Worm (Caenorhabditis elegans): ENCODE data around the gene mnp-1.
A peak's percentile ranks its signal among the peaks of the same experiment; 100 is the strongest.

mnp-1 gene

DNA sequence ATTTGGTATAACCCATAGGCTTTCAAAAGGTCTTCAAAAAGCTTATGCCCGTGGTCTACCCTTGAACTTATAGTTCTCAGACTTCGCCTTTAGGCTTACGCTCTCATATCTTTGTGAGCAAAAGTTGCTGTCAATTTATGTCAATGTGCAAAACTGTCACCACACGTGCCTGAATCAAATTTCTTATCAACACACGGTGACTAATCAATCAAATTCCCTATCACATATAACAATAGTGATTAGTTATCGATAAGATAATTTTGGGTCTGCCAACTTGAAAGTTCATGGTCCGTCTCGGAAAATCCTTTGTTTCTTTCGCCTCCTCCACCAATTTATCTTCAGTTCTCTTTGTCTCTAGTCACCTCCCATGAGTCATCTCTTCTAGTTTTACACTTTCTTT, 1.0 kb downstream of the mnp-1 start:
- TF ChIP-seq elt-2 (tag; optimal IDR thresholded peaks at IDR 0.05) (peak; percentile 27), C34B4.2 (tag; optimal IDR thresholded peaks at IDR 0.05) (no peak)

DNA sequence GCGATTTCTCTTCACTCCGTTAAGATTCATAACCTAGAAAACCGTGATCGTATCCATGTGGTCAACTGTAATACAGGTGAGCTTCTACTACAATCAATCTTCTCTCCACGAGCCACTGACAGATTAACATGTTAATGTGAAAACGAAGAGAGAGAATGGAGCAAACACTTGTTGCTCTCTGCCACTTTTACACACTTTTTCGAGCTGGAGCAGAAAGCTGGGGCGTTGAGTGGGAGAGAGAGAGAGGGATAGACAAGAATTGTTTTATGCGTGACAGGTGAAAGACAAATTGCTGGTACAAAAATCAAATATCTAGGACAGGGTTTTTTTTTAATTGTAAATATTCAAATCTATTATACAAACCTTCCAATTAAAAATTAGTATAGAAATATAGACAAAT, 2.0 kb downstream of the mnp-1 start:
- peak in 1 of 2 experiments; percentile 7 for TF ChIP-seq mdl-1 (tag; optimal IDR thresholded peaks at IDR 0.05)
- TF ChIP-seq fos-1 (tag; optimal IDR thresholded peaks at IDR 0.05) = no peak
- no peak for TF ChIP-seq mep-1 (tag; optimal IDR thresholded peaks at IDR 0.05)
- peak; percentile 64 for TF ChIP-seq rnt-1 (tag; optimal IDR thresholded peaks at IDR 0.05)
- TF ChIP-seq elt-2 (tag; optimal IDR thresholded peaks at IDR 0.05) = no peak
- peak; percentile 34 for TF ChIP-seq unc-130 (tag; optimal IDR thresholded peaks at IDR 0.05)
- TF ChIP-seq isw-1 (GFP tag; IDR thresholded peaks at IDR 0.05) = no peak
- TF ChIP-seq lsy-2 (tag; optimal IDR thresholded peaks at IDR 0.05) = peak in 1 of 2 experiments; percentile 4
- no peak for TF ChIP-seq hlh-17 (GFP tag; optimal IDR thresholded peaks at IDR 0.05; ENCODE audit: borderline replicate concordance)
- TF ChIP-seq nhr-71 (tag; optimal IDR thresholded peaks at IDR 0.05) = peak; percentile 49
- no peak for TF ChIP-seq alr-1 (tag; optimal IDR thresholded peaks at IDR 0.05; ENCODE audit: borderline replicate concordance)
- no peak for TF ChIP-seq ztf-4 (tag; optimal IDR thresholded peaks at IDR 0.05)
- no peak for TF ChIP-seq pax-3 (tag; optimal IDR thresholded peaks at IDR 0.05)
- no peak for TF ChIP-seq swsn-7 (tag; optimal IDR thresholded peaks at IDR 0.05)
- no peak for TF ChIP-seq ces-1 (GFP tag; optimal IDR thresholded peaks at IDR 0.05)
- TF ChIP-seq nhr-237 (tag; optimal IDR thresholded peaks at IDR 0.05) = no peak
- no peak for TF ChIP-seq mab-9 (GFP tag; IDR thresholded peaks at IDR 0.05)

DNA sequence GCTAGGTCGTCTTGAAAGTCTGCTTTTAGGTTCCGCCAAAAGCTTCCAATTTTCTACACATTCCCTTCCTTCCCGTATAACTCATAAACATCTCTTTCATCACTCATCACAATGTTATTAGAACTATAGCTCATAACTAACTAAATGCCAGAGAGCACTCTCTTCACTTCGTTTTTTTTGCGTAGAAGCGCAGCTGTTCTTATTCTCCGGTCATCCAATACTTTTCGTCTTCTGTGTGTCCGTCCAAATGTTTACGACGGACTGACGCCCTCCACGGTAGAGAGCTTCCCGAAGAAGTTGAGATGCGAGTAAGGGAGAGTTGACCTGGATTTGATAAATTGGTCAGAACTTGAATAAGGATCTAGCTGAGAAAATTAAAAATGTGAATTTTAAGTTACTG, 2.8 kb downstream of the mnp-1 start:
- no peak for TF ChIP-seq nhr-84 (tag; optimal IDR thresholded peaks at IDR 0.05)
- peak; percentile 40 for TF ChIP-seq rnt-1 (tag; optimal IDR thresholded peaks at IDR 0.05)
- no peak for TF ChIP-seq efl-1 (optimal IDR thresholded peaks at IDR 0.05)
- TF ChIP-seq efl-1 (GFP tag; optimal IDR thresholded peaks at IDR 0.05 in 1 of 2) = peak in 1 of 2 experiments; percentile 44
- TF ChIP-seq pag-3 (tag; optimal IDR thresholded peaks at IDR 0.05; ENCODE audit: borderline replicate concordance, insufficient read depth) = no peak
- TF ChIP-seq lin-14 (GFP tag; optimal IDR thresholded peaks at IDR 0.05) = peak; percentile 19

DNA sequence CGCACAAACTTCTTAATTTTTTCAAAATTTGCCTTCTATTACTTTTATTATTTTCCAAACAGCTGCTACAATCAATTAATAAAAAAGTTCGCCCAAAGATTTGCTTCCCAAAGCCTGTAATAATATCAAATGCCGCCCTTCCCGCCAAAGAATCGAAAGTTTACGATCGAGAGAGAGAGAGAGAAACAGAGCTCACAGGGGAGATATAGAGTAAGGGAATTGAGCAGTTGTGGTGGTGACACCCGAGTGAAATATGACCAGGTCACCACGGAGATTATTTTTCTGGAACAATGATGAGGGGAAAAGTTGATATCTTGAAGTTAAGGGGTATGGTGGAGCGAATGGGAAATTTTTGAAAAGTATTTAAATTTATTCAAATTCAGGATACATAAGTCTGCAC, 3.5 kb downstream of the mnp-1 start:
- TF ChIP-seq nhr-71 (tag; optimal IDR thresholded peaks at IDR 0.05) (no peak), ceh-90 (tag; optimal IDR thresholded peaks at IDR 0.05) (no peak), nhr-47 (tag; optimal IDR thresholded peaks at IDR 0.05) (no peak), grh-1 (GFP tag; IDR thresholded peaks at IDR 0.05) (no peak), ztf-11 (tag; optimal IDR thresholded peaks at IDR 0.05) (no peak), fkh-4 (tag; optimal IDR thresholded peaks at IDR 0.05; ENCODE audit: borderline replicate concordance) (no peak), pag-3 (tag; optimal IDR thresholded peaks at IDR 0.05; ENCODE audit: borderline replicate concordance, insufficient read depth) (no peak), mep-1 (tag; optimal IDR thresholded peaks at IDR 0.05) (no peak), isw-1 (GFP tag; IDR thresholded peaks at IDR 0.05) (no peak), pqm-1 (tag; optimal IDR thresholded peaks at IDR 0.05) (no peak), sptf-1 (tag; optimal IDR thresholded peaks at IDR 0.05) (no peak), zag-1 (tag; optimal IDR thresholded peaks at IDR 0.05) (no peak), lin-13 (GFP tag; optimal IDR thresholded peaks at IDR 0.05) (no peak), sox-4 (tag; optimal IDR thresholded peaks at IDR 0.05) (no peak), nhr-77 (tag; optimal IDR thresholded peaks at IDR 0.05) (no peak), efl-1 (optimal IDR thresholded peaks at IDR 0.05) (no peak), efl-1 (GFP tag; optimal IDR thresholded peaks at IDR 0.05 in 1 of 2) (no peak)

DNA sequence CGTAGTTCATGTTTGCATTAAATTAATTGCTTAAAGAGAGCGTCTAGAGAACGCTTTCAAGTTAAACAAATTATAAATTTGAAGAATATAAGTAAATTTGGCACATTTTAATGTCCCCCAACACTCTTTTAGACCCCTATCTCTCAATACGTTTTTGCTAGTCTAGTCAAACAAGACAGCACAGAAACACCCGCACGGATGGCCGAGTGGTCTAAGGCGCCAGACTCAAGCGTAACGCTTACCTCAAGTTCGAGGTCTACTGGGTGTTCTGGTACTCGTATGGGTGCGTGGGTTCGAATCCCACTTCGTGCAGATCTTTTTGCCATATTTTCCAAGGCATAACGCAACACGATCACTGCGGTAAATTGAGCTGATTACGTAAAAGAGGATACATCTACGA, 5.9 kb downstream of the mnp-1 start:
- TF ChIP-seq ceh-8 (GFP tag; optimal IDR thresholded peaks at IDR 0.05) = no peak
- peak in 1 of 2 experiments; percentile 17 for TF ChIP-seq efl-1 (optimal IDR thresholded peaks at IDR 0.05)
- TF ChIP-seq efl-1 (GFP tag; optimal IDR thresholded peaks at IDR 0.05 in 1 of 2) = peak in 1 of 2 experiments; percentile 55
- TF ChIP-seq pag-3 (tag; optimal IDR thresholded peaks at IDR 0.05; ENCODE audit: borderline replicate concordance, insufficient read depth) = no peak
- no peak for TF ChIP-seq sox-4 (tag; optimal IDR thresholded peaks at IDR 0.05)
- no peak for TF ChIP-seq lin-15B (tag; optimal IDR thresholded peaks at IDR 0.05)
- TF ChIP-seq skn-1 (tag; optimal IDR thresholded peaks at IDR 0.05) = no peak
- peak; percentile 49 for TF ChIP-seq snu-23 (GFP tag; optimal IDR thresholded peaks at IDR 0.05)
- peak; percentile 3 for TF ChIP-seq xbp-1 (tag; optimal IDR thresholded peaks at IDR 0.05)
- no peak for TF ChIP-seq Y116A8C.19 (tag; optimal IDR thresholded peaks at IDR 0.05; ENCODE audit: borderline replicate concordance)
- TF ChIP-seq lin-14 (GFP tag; optimal IDR thresholded peaks at IDR 0.05) = no peak
- no peak for TF ChIP-seq alr-1 (tag; optimal IDR thresholded peaks at IDR 0.05; ENCODE audit: borderline replicate concordance)
- peak in 1 of 2 experiments; percentile 55 for TF ChIP-seq lin-35 (GFP tag; optimal IDR thresholded peaks at IDR 0.05)
- TF ChIP-seq ceh-90 (tag; optimal IDR thresholded peaks at IDR 0.05) = no peak
- no peak for TF ChIP-seq nhr-12 (tag; optimal IDR thresholded peaks at IDR 0.05)
- no peak for TF ChIP-seq ets-5 (GFP tag; IDR thresholded peaks at IDR 0.05)
- no peak for TF ChIP-seq dpl-1 (GFP tag; optimal IDR thresholded peaks at IDR 0.05)
- peak; percentile 48 for TF ChIP-seq rnt-1 (tag; optimal IDR thresholded peaks at IDR 0.05)
- peak; percentile 71 for TF ChIP-seq nhr-85 (tag)

All from whole organism, L1 larva.